Worm (Caenorhabditis elegans): ENCODE measurements around the gene pef-1.

- TF ChIP-seq flt-1 (GFP tag; IDR thresholded peaks at IDR 0.05) = no peak
- no peak for TF ChIP-seq ama-1 (optimal IDR thresholded peaks at IDR 0.05)
These were observed 44.7 kb downstream of the pef-1 start for ce11 chrIII:881460-881859.

Data from whole organism, early embryonic.